Worm (Caenorhabditis elegans) whole organism, L4 larva: ENCODE data around the gene W06A7.4.

Source experiments
- D1046.2 ChIP-seq: fragments of 200-800 bp; sonication (Bioruptor generic); IDR thresholded peaks from 2 replicates; pipeline ENCODE4 v1.3.6; 2022; ENCODE audit warnings: missing genetic modification characterization, missing compliant biosample characterization
- F10B5.3 ChIP-seq: sonication (generic microtip); optimal IDR thresholded peaks from 2 replicates; lab custom pipeline; 2016; ENCODE audit warnings: mild to moderate bottlenecking, missing genetic modification characterization, missing compliant biosample characterization
- F44E2.7 ChIP-seq: fragments of 200-800 bp; sonication (Bioruptor generic); IDR thresholded peaks from 2 replicates; pipeline ENCODE4 v2.1.2; 2022; ENCODE audit warnings: missing genetic modification characterization, missing compliant biosample characterization
- F49E8.2 ChIP-seq: sonication (generic microtip); optimal IDR thresholded peaks from 2 replicates; lab custom pipeline; 2016; ENCODE audit warnings: missing compliant biosample characterization, mild to moderate bottlenecking, missing genetic modification characterization, borderline replicate concordance
- R02D3.7 ChIP-seq: fragments of 150-350 bp; sonication (generic microtip); optimal IDR thresholded peaks from 3 replicates; lab custom pipeline; 2014; ENCODE audit warnings: missing biosample characterization, missing genetic modification characterization
- T20F7.1 ChIP-seq: fragments of 200-800 bp; sonication (Bioruptor generic); optimal IDR thresholded peaks from 2 replicates; lab custom pipeline; 2018; ENCODE audit warnings: mild to moderate bottlenecking, missing genetic modification characterization, missing compliant biosample characterization
- Y75B8A.6 ChIP-seq: fragments of 200-800 bp; sonication (Bioruptor generic); IDR thresholded peaks from 2 replicates; pipeline ENCODE4 v1.3.6; 2022; ENCODE audit warnings: missing genetic modification reagents, missing genetic modification characterization, missing compliant biosample characterization
- ZK337.2 ChIP-seq: fragments of 200-800 bp; sonication (Bioruptor generic); IDR thresholded peaks from 2 replicates; pipeline ENCODE4 v1.3.6; 2022; ENCODE audit warnings: missing genetic modification reagents, missing genetic modification characterization, missing compliant biosample characterization
- ZK546.5 ChIP-seq, 2 experiments: sonication (generic microtip); optimal IDR thresholded peaks; 2 replicates each; lab custom pipeline; 2017; ENCODE audit warnings: missing biosample characterization in 2 of 2, missing genetic modification characterization in 2 of 2
- aly-2 ChIP-seq: sonication (generic microtip); optimal IDR thresholded peaks from 2 replicates; lab custom pipeline; 2018; ENCODE audit warnings: missing biosample characterization, missing genetic modification characterization
- arid-1 ChIP-seq: fragments of 200-800 bp; sonication (Bioruptor generic); conservative IDR thresholded peaks from 2 replicates; pipeline ENCODE4 v1.3.6; 2022; ENCODE audit warnings: missing genetic modification reagents, missing genetic modification characterization, missing compliant biosample characterization
- attf-4 ChIP-seq: sonication (generic microtip); optimal IDR thresholded peaks from 3 replicates; lab custom pipeline; 2017; ENCODE audit warnings: missing biosample characterization, missing genetic modification characterization
- ceh-32 ChIP-seq: sonication (generic microtip); optimal IDR thresholded peaks from 2 replicates; lab custom pipeline; 2016; ENCODE audit warnings: mild to moderate bottlenecking, missing genetic modification characterization, missing compliant biosample characterization; ENCODE audit not compliant: poor library complexity
- ceh-44 ChIP-seq: fragments of 200-800 bp; sonication (Bioruptor generic); IDR thresholded peaks from 2 replicates; pipeline ENCODE4 v1.3.6; 2022; ENCODE audit warnings: missing genetic modification reagents, missing genetic modification characterization, missing compliant biosample characterization
- ceh-62 ChIP-seq: sonication (generic microtip); optimal IDR thresholded peaks from 2 replicates; lab custom pipeline; 2017; ENCODE audit warnings: missing biosample characterization, missing genetic modification characterization
- daf-19 ChIP-seq: fragments of 200-800 bp; sonication (Bioruptor generic); conservative IDR thresholded peaks from 2 replicates; pipeline ENCODE4 v1.3.6; 2022; ENCODE audit warnings: missing genetic modification characterization, missing compliant biosample characterization
- daf-8 ChIP-seq: fragments of 200-800 bp; sonication (Bioruptor generic); IDR thresholded peaks from 2 replicates; pipeline ENCODE4 v1.3.6; 2022; ENCODE audit warnings: missing genetic modification characterization, missing compliant biosample characterization
- dmd-6 ChIP-seq: fragments of 200-800 bp; sonication (Bioruptor generic); IDR thresholded peaks from 2 replicates; pipeline ENCODE4 v1.3.6; 2022; ENCODE audit warnings: missing genetic modification reagents, missing genetic modification characterization, missing compliant biosample characterization
- dmd-9 ChIP-seq: fragments of 200-800 bp; sonication (Bioruptor generic); IDR thresholded peaks from 2 replicates; pipeline ENCODE4 v1.3.6; 2022; ENCODE audit warnings: missing genetic modification reagents, missing genetic modification characterization, missing compliant biosample characterization
- dpl-1 ChIP-seq: fragments of 150-350 bp; optimal IDR thresholded peaks from 2 replicates; lab custom pipeline; 2014; ENCODE audit warnings: missing biosample characterization, missing genetic modification reagents, missing genetic modification characterization
- duxl-1 ChIP-seq: sonication (generic microtip); optimal IDR thresholded peaks from 2 replicates; lab custom pipeline; 2016; ENCODE audit warnings: mild to moderate bottlenecking, missing genetic modification characterization, moderate library complexity, missing compliant biosample characterization; ENCODE audit not compliant: poor library complexity
- dve-1 ChIP-seq: sonication (generic microtip); optimal IDR thresholded peaks from 2 replicates; lab custom pipeline; 2017; ENCODE audit warnings: antibody characterized with exemption, mild to moderate bottlenecking, missing genetic modification characterization, missing compliant biosample characterization; ENCODE audit not compliant: insufficient read depth
- hlh-30 ChIP-seq: sonication (generic microtip); optimal IDR thresholded peaks from 2 replicates; lab custom pipeline; 2017; ENCODE audit warnings: antibody characterized with exemption, mild to moderate bottlenecking, missing genetic modification characterization, missing compliant biosample characterization; ENCODE audit not compliant: insufficient read depth
- hmg-1.1 ChIP-seq: fragments of 200-800 bp; sonication (Bioruptor generic); IDR thresholded peaks from 2 replicates; pipeline ENCODE4 v1.3.6; 2022; ENCODE audit warnings: missing genetic modification reagents, missing genetic modification characterization, missing compliant biosample characterization
- jun-1 ChIP-seq: fragments of 150-350 bp; optimal IDR thresholded peaks from 2 replicates; lab custom pipeline; 2014; ENCODE audit warnings: missing biosample characterization, missing genetic modification reagents, missing genetic modification characterization
- lin-29 ChIP-seq: fragments of 200-800 bp; sonication (Bioruptor generic); IDR thresholded peaks from 2 replicates; pipeline ENCODE4 v1.3.6; 2022; ENCODE audit warnings: missing genetic modification reagents, missing genetic modification characterization, missing compliant biosample characterization
- lin-38 ChIP-seq: fragments of 200-800 bp; sonication (Bioruptor generic); IDR thresholded peaks from 2 replicates; pipeline ENCODE4 v1.3.6; 2022; ENCODE audit warnings: missing genetic modification reagents, missing genetic modification characterization, missing compliant biosample characterization
- madf-5 ChIP-seq, 2 experiments: fragments of 200-800 bp; sonication (Bioruptor generic); IDR thresholded peaks; 2 replicates each; pipeline ENCODE4 v1.3.6; 2022; ENCODE audit warnings: missing compliant biosample characterization in 2 of 2, missing genetic modification characterization in 2 of 2
- mdl-1 ChIP-seq, 2 experiments: fragments of 150-350 bp in 1 of 2; sonication (generic microtip) in 1 of 2; optimal IDR thresholded peaks; 2 replicates each; lab custom pipeline; 2014 to 2017; ENCODE audit warnings: missing biosample characterization in 2 of 2, missing genetic modification characterization in 2 of 2
- mep-1 ChIP-seq: fragments of 150-350 bp; sonication (generic microtip); optimal IDR thresholded peaks from 3 replicates; lab custom pipeline; 2014; ENCODE audit warnings: missing biosample characterization, missing genetic modification characterization
- nhr-10 ChIP-seq: fragments of 150-350 bp; optimal IDR thresholded peaks from 2 replicates; lab custom pipeline; 2014; ENCODE audit warnings: missing biosample characterization, missing genetic modification characterization
- nhr-28 ChIP-seq: fragments of 150-350 bp; optimal IDR thresholded peaks from 2 replicates; lab custom pipeline; 2014; ENCODE audit warnings: missing biosample characterization, missing genetic modification characterization
- nhr-77 ChIP-seq: fragments of 150-350 bp; optimal IDR thresholded peaks from 2 replicates; lab custom pipeline; 2014; ENCODE audit warnings: missing biosample characterization, missing genetic modification characterization
- php-3 ChIP-seq: fragments of 200-800 bp; sonication (Bioruptor generic); IDR thresholded peaks from 2 replicates; pipeline ENCODE4 v1.3.6; 2022; ENCODE audit warnings: missing genetic modification reagents, missing genetic modification characterization, missing compliant biosample characterization
- pqm-1 ChIP-seq: sonication (generic microtip); optimal IDR thresholded peaks from 2 replicates; lab custom pipeline; 2017; ENCODE audit warnings: missing biosample characterization, missing genetic modification characterization
- rbr-2 ChIP-seq: sonication (generic microtip); optimal IDR thresholded peaks from 2 replicates; lab custom pipeline; 2016; ENCODE audit warnings: missing genotype, missing genetic modification characterization, missing compliant biosample characterization
- saeg-2 ChIP-seq: fragments of 200-800 bp; sonication (Bioruptor generic); IDR thresholded peaks from 2 replicates; pipeline ENCODE4 v1.3.6; 2022; ENCODE audit warnings: missing genetic modification reagents, missing genetic modification characterization, missing compliant biosample characterization
- sdz-12 ChIP-seq: fragments of 200-800 bp; sonication (Bioruptor generic); optimal IDR thresholded peaks from 2 replicates; lab custom pipeline; 2018; ENCODE audit warnings: mild to moderate bottlenecking, missing genetic modification characterization, missing compliant biosample characterization
- snpc-1.2 ChIP-seq: fragments of 200-800 bp; sonication (Bioruptor generic); IDR thresholded peaks from 2 replicates; pipeline ENCODE4 v1.3.6; 2022; ENCODE audit warnings: missing genetic modification reagents, missing genetic modification characterization, missing compliant biosample characterization
- snpc-4 ChIP-seq: fragments of 150-350 bp; optimal IDR thresholded peaks from 2 replicates; lab custom pipeline; 2014; ENCODE audit warnings: missing biosample characterization, missing genetic modification characterization
- spr-3 ChIP-seq: fragments of 200-800 bp; sonication (Bioruptor generic); optimal IDR thresholded peaks from 2 replicates; lab custom pipeline; 2018; ENCODE audit warnings: mild to moderate bottlenecking, missing genetic modification characterization, missing compliant biosample characterization
- tag-97 ChIP-seq: fragments of 200-800 bp; sonication (Bioruptor generic); IDR thresholded peaks from 2 replicates; pipeline ENCODE4 v1.3.6; 2022; ENCODE audit warnings: missing genetic modification characterization, missing compliant biosample characterization
- unc-130 ChIP-seq: sonication (generic microtip); optimal IDR thresholded peaks from 2 replicates; lab custom pipeline; 2016; ENCODE audit warnings: missing genetic modification reagents, missing genetic modification characterization, missing compliant biosample characterization
- unc-62 ChIP-seq, 3 experiments: fragments of 150-350 bp in 1 of 3; sonication (generic microtip); optimal IDR thresholded peaks in 2 of 3; peaks in 1 of 3; 1 replicate in 1 of 3; 2 replicates in 2 of 3; lab custom pipeline; 2014 to 2017; ENCODE audit warnings: missing biosample characterization in 3 of 3, missing genetic modification characterization in 3 of 3, missing genetic modification reagents in 3 of 3, missing genotype in 1 of 3
- vab-7 ChIP-seq: fragments of 200-800 bp; sonication (Bioruptor generic); IDR thresholded peaks from 2 replicates; pipeline ENCODE4 v1.3.6; 2022; ENCODE audit warnings: missing genetic modification reagents, missing genetic modification characterization, missing compliant biosample characterization
- zag-1 ChIP-seq: fragments of 150-350 bp; optimal IDR thresholded peaks from 2 replicates; lab custom pipeline; 2014; ENCODE audit warnings: missing biosample characterization, missing genetic modification characterization
- zip-11 ChIP-seq: fragments of 200-800 bp; sonication (Bioruptor generic); IDR thresholded peaks from 2 replicates; pipeline ENCODE4 v1.3.6; 2022; ENCODE audit warnings: missing genetic modification characterization, missing compliant biosample characterization
- ztf-7 ChIP-seq: fragments of 150-350 bp; optimal IDR thresholded peaks from 2 replicates; lab custom pipeline; 2014; ENCODE audit warnings: missing biosample characterization, missing genetic modification characterization

Gene W06A7.4

ce11 chrV:14832121-14832788, 8.0 kb downstream of the W06A7.4 start (continued):
- TF ChIP-seq dmd-9 (GFP tag; lab: Robert Waterston, UW) (no peak), mdl-1 (tag; optimal IDR thresholded peaks at IDR 0.05; lab: Kevin White, UChicago) (no peak), tag-97 (GFP tag; lab: Robert Waterston, UW) (no peak), vab-7 (GFP tag; lab: Robert Waterston, UW) (no peak), nhr-77 (tag; lab: Kevin White, UChicago) (peak; percentile 13), daf-8 (no peak), php-3 (no peak)

DNA sequence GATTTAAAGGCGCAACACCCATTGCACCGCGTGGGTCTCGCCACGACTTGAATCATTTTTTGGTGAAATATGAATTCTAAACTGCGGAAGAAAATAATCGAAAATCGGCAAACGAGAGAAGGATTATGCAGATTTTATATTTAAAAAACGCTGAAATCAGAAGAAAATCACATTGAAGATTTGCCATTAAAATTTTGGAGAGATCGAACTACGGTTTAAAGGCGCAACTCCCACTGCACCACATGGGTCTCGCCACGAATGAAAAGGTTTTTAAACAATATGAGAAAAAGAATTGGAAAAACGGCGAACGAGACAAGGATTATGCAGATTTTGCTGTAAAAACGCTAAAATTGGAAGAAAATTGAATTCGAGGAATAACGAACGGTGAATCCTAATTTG, 8.6 kb downstream of the W06A7.4 start:
- TF ChIP-seq R02D3.7 (tag; lab: Kevin White, UChicago) (no peak), aly-2 (no peak), unc-62 (GFP tag; optimal IDR thresholded peaks at IDR 0.05 in 1 of 2; lab: Kevin White, UChicago) (peak in 1 of 2 experiments; percentile 3), unc-62 (tag; optimal IDR thresholded peaks at IDR 0.05; lab: Kevin White, UChicago) (no peak), ceh-44 (no peak), spr-3 (GFP tag; lab: Kevin White, UChicago) (no peak), zag-1 (no peak), lin-29 (GFP tag; lab: Robert Waterston, UW) (no peak), nhr-10 (tag; lab: Kevin White, UChicago) (no peak), lin-38 (peak; percentile 36; the same call in 1 of the 2 replicates), tag-97 (GFP tag; lab: Robert Waterston, UW) (no peak), snpc-1.2 (GFP tag; lab: Robert Waterston, UW) (no peak), F10B5.3 (tag; lab: Kevin White, UChicago) (no peak), attf-4 (tag; lab: Kevin White, UChicago) (no peak), Y75B8A.6 (GFP tag; lab: Robert Waterston, UW) (no peak), daf-19 (GFP tag; lab: Robert Waterston, UW) (no peak), F49E8.2 (tag; lab: Kevin White, UChicago) (peak; percentile 46), ceh-32 (no peak), zip-11 (no peak), sdz-12 (GFP tag; lab: Kevin White, UChicago) (peak; percentile 5)

DNA sequence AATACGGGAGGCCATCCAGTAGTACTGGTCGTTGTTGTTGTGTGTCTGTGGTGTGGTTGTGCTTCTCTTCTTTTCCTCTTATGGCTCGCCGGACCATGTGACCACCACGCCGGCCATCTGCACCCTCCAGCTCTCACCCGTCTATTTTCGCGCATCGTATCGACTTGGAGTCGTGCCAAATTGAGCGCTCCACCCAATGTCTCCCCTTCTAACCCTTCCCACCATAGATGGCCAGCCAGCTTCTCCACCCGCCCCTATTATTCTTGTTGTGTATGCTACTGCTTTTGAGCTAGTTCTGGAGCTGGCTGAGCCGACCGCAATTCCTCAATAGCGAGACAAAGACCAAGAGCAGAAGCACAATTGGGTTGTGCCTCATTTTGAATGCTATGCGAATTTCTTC, 9.0 kb downstream of the W06A7.4 start:
- no peak for TF ChIP-seq T20F7.1 (GFP tag; lab: Kevin White, UChicago)
- no peak for TF ChIP-seq madf-5 (GFP tag; IDR thresholded peaks at IDR 0.05; lab: Robert Waterston, UW)
- TF ChIP-seq ZK337.2 (GFP tag; lab: Robert Waterston, UW) = no peak
- TF ChIP-seq arid-1 (GFP tag; lab: Robert Waterston, UW) = peak; percentile 56; the same call in 1 of the 2 replicates
- TF ChIP-seq F10B5.3 (tag; lab: Kevin White, UChicago) = no peak
- no peak for TF ChIP-seq ZK546.5 (tag; optimal IDR thresholded peaks at IDR 0.05; lab: Kevin White, UChicago)
- peak; percentile 73 for TF ChIP-seq hlh-30 (tag; lab: Kevin White, UChicago)
- TF ChIP-seq jun-1 (tag; lab: Kevin White, UChicago) = no peak
- TF ChIP-seq dmd-6 = no peak
- TF ChIP-seq rbr-2 (tag; lab: Kevin White, UChicago) = peak; percentile 17
- no peak for TF ChIP-seq dpl-1 (GFP tag; lab: Kevin White, UChicago)
- TF ChIP-seq dve-1 = no peak
- TF ChIP-seq vab-7 (GFP tag; lab: Robert Waterston, UW) = 0 out of 2 replicates have a peak, but pooled peaks have one; percentile 24
- TF ChIP-seq ceh-62 (tag; lab: Kevin White, UChicago) = no peak
- no peak for TF ChIP-seq mep-1 (tag; lab: Kevin White, UChicago)
- no peak for TF ChIP-seq duxl-1 (tag; lab: Kevin White, UChicago)
- TF ChIP-seq snpc-4 (tag; lab: Kevin White, UChicago) = no peak
- TF ChIP-seq hmg-1.1 (GFP tag; lab: Robert Waterston, UW) = no peak
- no peak for TF ChIP-seq F44E2.7 (GFP tag; lab: Robert Waterston, UW)
- TF ChIP-seq nhr-10 (tag; lab: Kevin White, UChicago) = no peak
- TF ChIP-seq nhr-28 (tag; lab: Kevin White, UChicago) = no peak
- 0 out of 2 replicates have a peak, but pooled peaks have one; percentile 43 for TF ChIP-seq D1046.2 (GFP tag; lab: Robert Waterston, UW)
- TF ChIP-seq unc-130 (GFP tag; lab: Kevin White, UChicago) = no peak
- no peak for TF ChIP-seq spr-3 (GFP tag; lab: Kevin White, UChicago)
- no peak for TF ChIP-seq saeg-2 (GFP tag; lab: Robert Waterston, UW)
- no peak for TF ChIP-seq pqm-1 (tag; lab: Kevin White, UChicago)
- no peak for TF ChIP-seq ztf-7 (tag; lab: Kevin White, UChicago)
